Fruit fly (Drosophila melanogaster) whole organism, prepupa: Measurements from ENCODE around the gene LSm-4.

Experiments used
- Blimp-1 ChIP-seq: fragments of 200-800 bp; sonication (Bioruptor generic); optimal IDR thresholded peaks from 3 replicates; lab custom pipeline; 2017; ENCODE audit warnings: missing biosample characterization, missing genetic modification characterization, mild to moderate bottlenecking, moderate library complexity, missing genetic modification reagents
- CG10631 ChIP-seq: fragments of 200-800 bp; sonication (Bioruptor generic); optimal IDR thresholded peaks from 2 replicates; lab custom pipeline; 2016; ENCODE audit warnings: missing biosample characterization, missing genetic modification characterization
- CG15336 ChIP-seq: fragments of 200-800 bp; sonication (Bioruptor generic); IDR thresholded peaks from 2 replicates; pipeline ENCODE4 v1.3.6; 2022; ENCODE audit warnings: missing biosample characterization, missing genetic modification characterization
- CG1621 ChIP-seq: fragments of 200-800 bp; sonication (Bioruptor generic); optimal IDR thresholded peaks from 3 replicates; lab custom pipeline; 2018; ENCODE audit warnings: missing biosample characterization, mild to moderate bottlenecking, missing genetic modification characterization
- CG16779 ChIP-seq: fragments of 200-800 bp; sonication (Bioruptor generic); optimal IDR thresholded peaks from 3 replicates; lab custom pipeline; 2017; ENCODE audit warnings: missing biosample characterization, mild to moderate bottlenecking, missing genetic modification characterization
- CG3032 ChIP-seq: fragments of 200-800 bp; optimal IDR thresholded peaks from 2 replicates; lab custom pipeline; 2019; ENCODE audit warnings: missing biosample characterization, mild to moderate bottlenecking, missing genetic modification characterization, moderate library complexity
- CG31627 ChIP-seq: fragments of 200-800 bp; sonication (Bioruptor generic); optimal IDR thresholded peaks from 3 replicates; lab custom pipeline; 2016; ENCODE audit warnings: missing biosample characterization, missing genetic modification characterization
- CG32006 ChIP-seq: fragments of 200-800 bp; sonication (Bioruptor generic); optimal IDR thresholded peaks from 3 replicates; lab custom pipeline; 2017; ENCODE audit warnings: missing biosample characterization, mild to moderate bottlenecking, missing genetic modification characterization
- CG34406 ChIP-seq: fragments of 200-800 bp; sonication (Bioruptor generic); optimal IDR thresholded peaks from 3 replicates; lab custom pipeline; 2016; ENCODE audit warnings: missing biosample characterization, missing genetic modification characterization
- CG3919 ChIP-seq: fragments of 200-800 bp; sonication (Bioruptor generic); optimal IDR thresholded peaks from 3 replicates; lab custom pipeline; 2016; ENCODE audit warnings: missing biosample characterization, missing genetic modification characterization
- CG4318 ChIP-seq: fragments of 200-800 bp; sonication (Bioruptor generic); optimal IDR thresholded peaks from 3 replicates; lab custom pipeline; 2017; ENCODE audit warnings: missing biosample characterization, mild to moderate bottlenecking, missing genetic modification characterization
- CG6163 ChIP-seq: fragments of 200-800 bp; sonication (Bioruptor generic); IDR thresholded peaks from 3 replicates; pipeline ENCODE4 v1.3.6; 2022; ENCODE audit warnings: missing biosample characterization, missing genetic modification characterization
- CG6792 ChIP-seq: fragments of 200-800 bp; sonication (Bioruptor generic); optimal IDR thresholded peaks from 3 replicates; lab custom pipeline; 2016; ENCODE audit warnings: missing biosample characterization, missing genetic modification characterization
- CG6854 ChIP-seq: fragments of 200-800 bp; sonication (Bioruptor generic); optimal IDR thresholded peaks from 2 replicates; lab custom pipeline; 2017; ENCODE audit warnings: missing biosample characterization, mild to moderate bottlenecking, missing genetic modification characterization
- CG7368 ChIP-seq: fragments of 200-800 bp; sonication (Bioruptor generic); optimal IDR thresholded peaks from 3 replicates; lab custom pipeline; 2016; ENCODE audit warnings: missing biosample characterization, missing genetic modification characterization
- CG8319 ChIP-seq: fragments of 200-800 bp; sonication (Bioruptor generic); optimal IDR thresholded peaks from 3 replicates; lab custom pipeline; 2016; ENCODE audit warnings: missing biosample characterization, missing genetic modification characterization
- CG8632 ChIP-seq: fragments of 200-800 bp; sonication (Bioruptor generic); optimal IDR thresholded peaks from 3 replicates; lab custom pipeline; 2016; ENCODE audit warnings: missing biosample characterization, missing genetic modification characterization
- Eip75B ChIP-seq: fragments of 200-800 bp; sonication (Bioruptor generic); optimal IDR thresholded peaks from 3 replicates; lab custom pipeline; 2016; ENCODE audit warnings: missing biosample characterization, missing genetic modification characterization
- Eip93F ChIP-seq: fragments of 200-800 bp; sonication (Bioruptor generic); optimal IDR thresholded peaks from 2 replicates; lab custom pipeline; 2016; ENCODE audit warnings: missing biosample characterization, mild to moderate bottlenecking, missing genetic modification characterization
- Met ChIP-seq: fragments of 200-800 bp; sonication (Bioruptor generic); optimal IDR thresholded peaks from 3 replicates; lab custom pipeline; 2016; ENCODE audit warnings: missing biosample characterization, missing genetic modification characterization
- OdsH ChIP-seq: fragments of 200-800 bp; sonication (Bioruptor generic); optimal IDR thresholded peaks from 3 replicates; lab custom pipeline; 2016; ENCODE audit warnings: missing biosample characterization, missing genetic modification characterization
- Sox102F ChIP-seq: fragments of 200-800 bp; sonication (Bioruptor generic); optimal IDR thresholded peaks from 2 replicates; lab custom pipeline; 2016; ENCODE audit warnings: missing biosample characterization, mild to moderate bottlenecking, missing genetic modification characterization
- Sox14 ChIP-seq: fragments of 200-800 bp; sonication (Bioruptor generic); optimal IDR thresholded peaks from 3 replicates; lab custom pipeline; 2016; ENCODE audit warnings: missing biosample characterization, missing genetic modification characterization
- achi ChIP-seq: fragments of 200-800 bp; sonication (Bioruptor generic); optimal IDR thresholded peaks from 3 replicates; lab custom pipeline; 2016; ENCODE audit warnings: missing biosample characterization, missing genetic modification characterization
- cyc ChIP-seq: fragments of 200-800 bp; sonication (Bioruptor generic); optimal IDR thresholded peaks from 3 replicates; lab custom pipeline; 2016; ENCODE audit warnings: missing biosample characterization, missing genetic modification characterization
- eg ChIP-seq: fragments of 200-800 bp; sonication (Bioruptor generic); IDR thresholded peaks from 3 replicates; pipeline ENCODE4 v1.3.6; 2022; ENCODE audit warnings: missing biosample characterization, missing genetic modification characterization
- esn ChIP-seq: fragments of 200-800 bp; sonication (Bioruptor generic); optimal IDR thresholded peaks from 2 replicates; lab custom pipeline; 2016; ENCODE audit warnings: missing biosample characterization, mild to moderate bottlenecking, missing genetic modification characterization, moderate library complexity
- fkh ChIP-seq: fragments of 200-800 bp; sonication (Bioruptor generic); optimal IDR thresholded peaks from 3 replicates; lab custom pipeline; 2017; ENCODE audit warnings: missing biosample characterization, mild to moderate bottlenecking, missing genetic modification characterization, moderate library complexity
- lz ChIP-seq: fragments of 200-800 bp; sonication (Bioruptor generic); optimal IDR thresholded peaks from 3 replicates; lab custom pipeline; 2016; ENCODE audit warnings: missing biosample characterization, missing genetic modification characterization
- pdm3 ChIP-seq: fragments of 200-800 bp; sonication (Bioruptor generic); optimal IDR thresholded peaks from 3 replicates; lab custom pipeline; 2016; ENCODE audit warnings: missing biosample characterization, missing genetic modification characterization
- salr ChIP-seq, 2 experiments: fragments of 200-800 bp; sonication (Bioruptor generic); optimal IDR thresholded peaks; 3 replicates each; lab custom pipeline; 2016 to 2018; ENCODE audit warnings: missing biosample characterization in 2 of 2, missing genetic modification characterization in 2 of 2, mild to moderate bottlenecking in 1 of 2
- ss ChIP-seq, 2 experiments: fragments of 200-800 bp; sonication (Bioruptor generic); optimal IDR thresholded peaks; 2 replicates in 1 of 2; 3 replicates in 1 of 2; lab custom pipeline; 2017 to 2018; ENCODE audit warnings: mild to moderate bottlenecking in 2 of 2, missing biosample characterization in 2 of 2, missing genetic modification characterization in 2 of 2, moderate library complexity in 1 of 2
- svp ChIP-seq: fragments of 200-800 bp; sonication (Bioruptor generic); peaks from one replicate; lab custom pipeline; 2016; ENCODE audit warnings: missing biosample characterization, missing genetic modification characterization
- topi ChIP-seq: fragments of 200-800 bp; sonication (Bioruptor generic); optimal IDR thresholded peaks from 3 replicates; lab custom pipeline; 2016; ENCODE audit warnings: missing biosample characterization, missing genetic modification characterization

Gene LSm-4

dm6 chr2L:10442048-10442790, 37.2 kb upstream of the LSm-4 start, which contains the start of gene loh (continued):
- TF ChIP-seq ss (GFP tag; optimal IDR thresholded peaks at IDR 0.05; lab: Kevin White, UChicago) (no peak), CG15336 (GFP tag; lab: Robert Waterston, UW) (no peak; the same call in 1 of the 2 replicates), CG6854 (no peak), Blimp-1 (GFP tag; lab: Kevin White, UChicago) (peak; percentile 8), CG16779 (tag; lab: Kevin White, UChicago) (no peak), salr (GFP tag; optimal IDR thresholded peaks at IDR 0.05; lab: Kevin White, UChicago) (no peak), Sox102F (no peak), OdsH (GFP tag; lab: Kevin White, UChicago) (peak; percentile 50), CG32006 (GFP tag; lab: Kevin White, UChicago) (no peak), svp (no peak), topi (GFP tag; lab: Kevin White, UChicago) (peak; percentile 35), CG8319 (GFP tag; lab: Kevin White, UChicago) (no peak), CG3919 (GFP tag; lab: Kevin White, UChicago) (no peak), CG4318 (GFP tag; lab: Kevin White, UChicago) (no peak), CG6792 (GFP tag; lab: Kevin White, UChicago) (peak; percentile 37), CG10631 (GFP tag; lab: Kevin White, UChicago) (peak; percentile 49), esn (GFP tag; lab: Kevin White, UChicago) (peak; percentile 60)

- no peak for TF ChIP-seq CG3032 (tag; lab: Kevin White, UChicago)
- no peak for TF ChIP-seq Sox14 (GFP tag; lab: Kevin White, UChicago)
- no peak for TF ChIP-seq Sox102F
- TF ChIP-seq CG1621 (tag; lab: Kevin White, UChicago): no peak
- no peak for TF ChIP-seq eg (GFP tag; lab: Robert Waterston, UW)
- TF ChIP-seq Eip75B (GFP tag; lab: Kevin White, UChicago): no peak
- no peak for TF ChIP-seq Met (GFP tag; lab: Kevin White, UChicago)
- no peak for TF ChIP-seq cyc (GFP tag; lab: Kevin White, UChicago)
- no peak for TF ChIP-seq lz (GFP tag; lab: Kevin White, UChicago)
- TF ChIP-seq fkh (GFP tag; lab: Kevin White, UChicago): no peak
- TF ChIP-seq CG16779 (tag; lab: Kevin White, UChicago): no peak
Observed at dm6 chr2L:10439174-10439573, 34.2 kb upstream of the LSm-4 start, which contains the start of gene Nse4. Gene Nse4, plus strand, starts transcription at chr2L:10439440.

DNA sequence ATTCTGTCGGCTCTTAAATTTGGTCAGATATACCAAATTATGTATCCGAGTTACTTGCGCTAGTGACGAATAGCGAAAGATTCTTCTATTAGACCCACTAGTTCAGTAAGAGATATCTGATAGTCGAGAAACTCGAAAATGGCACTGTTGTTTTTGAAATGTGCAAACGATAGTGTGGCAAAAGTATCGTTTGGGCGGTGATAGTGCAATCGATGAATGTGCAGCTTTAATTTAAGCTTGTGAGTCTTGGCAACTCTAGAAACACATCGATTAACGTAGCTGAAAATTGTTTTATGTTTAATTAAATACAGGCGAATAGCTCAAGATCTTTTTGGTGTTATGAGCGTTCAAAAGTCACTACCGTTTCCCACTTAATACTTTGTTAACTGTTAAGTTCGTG, 32.3 kb upstream of the LSm-4 start, which contains the start of gene STUB1:
Gene STUB1 (plus strand): TSS at position 232 of the 400 bp plus-strand sequence.
- TF ChIP-seq CG6163 (GFP tag; lab: Robert Waterston, UW): no peak
- no peak for TF ChIP-seq CG34406
- no peak for TF ChIP-seq Blimp-1 (GFP tag; lab: Kevin White, UChicago)
- TF ChIP-seq Eip75B (GFP tag; lab: Kevin White, UChicago): no peak
- TF ChIP-seq fkh (GFP tag; lab: Kevin White, UChicago): peak; percentile 14
- peak; percentile 36 for TF ChIP-seq esn (GFP tag; lab: Kevin White, UChicago)
- TF ChIP-seq CG31627 (GFP tag; lab: Kevin White, UChicago): peak; percentile 8
- no peak for TF ChIP-seq achi (GFP tag; lab: Kevin White, UChicago)
- TF ChIP-seq pdm3 (GFP tag; lab: Kevin White, UChicago): no peak
- TF ChIP-seq Eip93F (GFP tag; lab: Kevin White, UChicago): no peak

- TF ChIP-seq CG7368 (no peak), CG8632 (GFP tag; lab: Kevin White, UChicago) (no peak), Sox14 (GFP tag; lab: Kevin White, UChicago) (no peak), fkh (GFP tag; lab: Kevin White, UChicago) (peak; percentile 96)
Observed at dm6 chr2L:10435606-10436160, 30.7 kb upstream of the LSm-4 start, which contains the start of the genes TBC1D16 and holn1. Gene TBC1D16, minus strand, starts transcription at chr2L:10435656. Gene holn1, plus strand, starts transcription at chr2L:10435995.
